Worm (Caenorhabditis elegans) whole organism, early embryonic: ENCODE results near the gene ubh-1.
A peak's percentile ranks its signal among the peaks of the same experiment; 100 is the strongest.

ENCODE experiments used
- B0310.2 ChIP-seq: sonication (generic microtip); optimal IDR thresholded peaks from 2 replicates; lab custom pipeline; 2016; ENCODE audit warnings: mild to moderate bottlenecking, missing genetic modification characterization, missing compliant biosample characterization
- F13C5.2 ChIP-seq: sonication (generic microtip); optimal IDR thresholded peaks from 2 replicates; lab custom pipeline; 2017; ENCODE audit warnings: mild to moderate bottlenecking, missing genetic modification characterization, inconsistent platforms, missing compliant biosample characterization
- aly-1 ChIP-seq: sonication (generic microtip); optimal IDR thresholded peaks from 2 replicates; lab custom pipeline; 2016; ENCODE audit warnings: missing genetic modification characterization, missing compliant biosample characterization
- ama-1 ChIP-seq: fragments of 150-350 bp; optimal IDR thresholded peaks from 2 replicates; lab custom pipeline; 2014
- ceh-13 ChIP-seq: fragments of 200-800 bp; sonication (Bioruptor generic); optimal IDR thresholded peaks from 2 replicates; lab custom pipeline; 2018; ENCODE audit warnings: mild to moderate bottlenecking, missing genetic modification characterization, missing compliant biosample characterization
- ceh-36 ChIP-seq: sonication (generic microtip); optimal IDR thresholded peaks from 2 replicates; lab custom pipeline; 2016; ENCODE audit warnings: missing genetic modification characterization, inconsistent platforms, missing compliant biosample characterization
- ets-7 ChIP-seq: sonication (generic microtip); optimal IDR thresholded peaks from 2 replicates; lab custom pipeline; 2016; ENCODE audit warnings: missing genotype, missing genetic modification characterization, missing compliant biosample characterization
- flt-1 ChIP-seq: fragments of 200-800 bp; sonication (Bioruptor generic); IDR thresholded peaks from 2 replicates; pipeline ENCODE4 v1.3.6; 2022; ENCODE audit warnings: missing genetic modification characterization, missing compliant biosample characterization
- hmbx-1 ChIP-seq: sonication (generic microtip); optimal IDR thresholded peaks from 2 replicates; lab custom pipeline; 2016; ENCODE audit warnings: mild to moderate bottlenecking, missing genetic modification characterization, missing compliant biosample characterization
- hmg-4 ChIP-seq: fragments of 200-800 bp; sonication (Bioruptor generic); optimal IDR thresholded peaks from 2 replicates; lab custom pipeline; 2018; ENCODE audit warnings: mild to moderate bottlenecking, missing genetic modification characterization, missing compliant biosample characterization
- hnd-1 ChIP-seq: sonication (generic microtip); optimal IDR thresholded peaks from 2 replicates; lab custom pipeline; 2016; ENCODE audit warnings: missing genetic modification characterization, missing compliant biosample characterization
- pes-1 ChIP-seq: fragments of 200-800 bp; sonication (Bioruptor generic); IDR thresholded peaks from 2 replicates; pipeline ENCODE4 v1.3.6; 2022; ENCODE audit warnings: missing genetic modification reagents, missing genetic modification characterization, missing compliant biosample characterization
- scrt-1 ChIP-seq: fragments of 200-800 bp; sonication (Bioruptor generic); IDR thresholded peaks from 2 replicates; pipeline ENCODE4 v1.3.6; 2022; ENCODE audit warnings: missing genetic modification characterization, missing compliant biosample characterization
- sea-1 ChIP-seq: fragments of 200-800 bp; sonication (Bioruptor generic); conservative IDR thresholded peaks from 2 replicates; pipeline ENCODE4 v1.3.6; 2022; ENCODE audit warnings: missing genetic modification characterization, missing compliant biosample characterization
- tbx-11 ChIP-seq: fragments of 200-800 bp; sonication (Bioruptor generic); IDR thresholded peaks from 2 replicates; pipeline ENCODE4 v1.3.6; 2022; ENCODE audit warnings: missing genetic modification characterization, missing compliant biosample characterization
- tbx-37 ChIP-seq: fragments of 200-800 bp; sonication (Bioruptor generic); conservative IDR thresholded peaks from 2 replicates; pipeline ENCODE4 v1.3.6; 2022; ENCODE audit warnings: missing genetic modification reagents, missing genetic modification characterization, missing compliant biosample characterization
- tra-4 ChIP-seq: sonication (generic microtip); optimal IDR thresholded peaks from 2 replicates; lab custom pipeline; 2017; ENCODE audit warnings: missing genetic modification characterization, missing compliant biosample characterization

ubh-1 gene

DNA sequence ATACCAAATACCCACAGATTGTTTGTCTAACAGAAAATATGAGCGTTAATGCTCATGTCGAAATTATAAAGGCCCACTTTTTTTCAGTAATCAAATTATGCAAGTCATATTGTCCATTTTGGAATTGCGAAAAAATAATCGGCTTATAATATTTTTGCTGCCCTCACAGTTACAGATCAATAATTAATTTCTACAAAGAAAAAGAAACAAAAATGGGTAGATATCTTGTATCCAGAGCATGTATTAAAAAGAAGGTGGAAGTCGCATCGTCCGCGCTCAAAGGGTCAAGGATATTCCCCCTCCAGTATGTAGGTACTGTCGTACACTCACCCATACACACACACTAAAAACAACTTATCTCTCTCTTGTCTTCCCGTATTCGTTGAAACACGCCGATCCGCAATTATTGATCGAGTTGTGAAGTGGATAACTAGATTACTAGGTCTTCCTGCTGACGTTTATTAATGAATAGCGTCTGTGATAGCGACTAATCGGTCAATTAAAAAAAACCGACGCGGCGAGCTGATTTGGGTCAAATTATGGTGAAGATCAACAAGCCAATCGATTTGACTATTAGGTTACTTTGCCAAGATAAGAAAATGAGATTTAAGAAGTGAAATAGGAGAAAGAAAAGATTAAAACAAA is 2.7 kb upstream of the ubh-1 start:
- TF ChIP-seq B0310.2: no peak
- TF ChIP-seq sea-1: no peak
- TF ChIP-seq ceh-36 (tag; lab: Kevin White, UChicago): no peak
- no peak for TF ChIP-seq tra-4
- no peak for TF ChIP-seq aly-1 (tag; lab: Kevin White, UChicago)
- no peak for TF ChIP-seq hmg-4
- no peak for TF ChIP-seq F13C5.2 (tag; lab: Kevin White, UChicago)
- TF ChIP-seq scrt-1 (GFP tag; lab: Robert Waterston, UW): no peak

DNA sequence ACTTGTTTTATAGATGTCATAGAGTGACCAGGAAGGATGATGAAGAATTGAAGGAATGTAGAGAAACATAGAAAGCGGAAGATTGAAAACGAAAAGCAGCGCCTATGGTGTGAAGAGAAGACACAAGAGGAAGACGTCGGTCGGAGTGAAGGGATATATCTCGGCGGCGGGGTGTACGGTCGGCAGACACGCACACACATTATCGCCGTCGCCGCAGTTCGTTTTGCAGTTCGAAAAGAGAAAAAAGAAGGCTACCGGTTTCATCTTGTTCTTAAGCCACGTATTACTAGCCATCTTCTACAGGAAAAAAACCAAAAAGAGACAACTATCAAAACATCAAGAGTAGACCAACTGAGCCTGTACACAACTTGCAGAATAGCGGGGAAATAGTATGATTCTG is 2.1 kb upstream of the ubh-1 start:
- TF ChIP-seq hmbx-1 (tag; lab: Kevin White, UChicago) (no peak), scrt-1 (GFP tag; lab: Robert Waterston, UW) (no peak), ceh-13 (no peak), flt-1 (GFP tag; lab: Robert Waterston, UW) (no peak), pes-1 (GFP tag; lab: Robert Waterston, UW) (0 out of 2 replicates have a peak, but pooled peaks have one; percentile 44), ama-1 (lab: Kevin White, UChicago) (no peak), sea-1 (no peak), ets-7 (tag; lab: Kevin White, UChicago) (no peak), hnd-1 (tag; lab: Kevin White, UChicago) (no peak), tra-4 (no peak), F13C5.2 (tag; lab: Kevin White, UChicago) (no peak), ceh-36 (tag; lab: Kevin White, UChicago) (no peak), hmg-4 (peak; percentile 27), tbx-11 (no peak), aly-1 (tag; lab: Kevin White, UChicago) (no peak)

DNA sequence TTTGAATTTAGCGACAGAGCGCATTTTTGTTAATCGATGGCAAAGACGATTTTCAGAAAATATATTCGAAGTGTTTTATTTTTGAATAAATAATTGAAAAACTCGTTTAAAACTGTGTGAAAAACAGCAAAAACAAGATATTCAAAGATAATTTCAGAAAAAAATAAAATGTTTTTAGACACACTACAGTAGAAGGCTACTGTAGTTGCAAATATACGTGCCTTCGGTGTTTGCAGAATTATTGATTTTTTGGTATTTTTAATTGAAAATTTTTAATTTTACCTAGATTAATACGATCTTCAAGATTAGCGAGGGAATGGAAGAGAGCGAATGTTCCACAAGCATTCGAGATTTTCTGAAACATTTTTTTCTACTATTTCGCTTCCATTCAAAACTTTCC is 587 bp downstream of the ubh-1 start:
- TF ChIP-seq B0310.2 (no peak), ama-1 (lab: Kevin White, UChicago) (no peak), ceh-13 (no peak), ceh-36 (tag; lab: Kevin White, UChicago) (no peak), ets-7 (tag; lab: Kevin White, UChicago) (no peak), F13C5.2 (tag; lab: Kevin White, UChicago) (no peak), scrt-1 (GFP tag; lab: Robert Waterston, UW) (no peak), tbx-37 (GFP tag; lab: Robert Waterston, UW) (no peak), pes-1 (GFP tag; lab: Robert Waterston, UW) (no peak), flt-1 (GFP tag; lab: Robert Waterston, UW) (no peak)

DNA sequence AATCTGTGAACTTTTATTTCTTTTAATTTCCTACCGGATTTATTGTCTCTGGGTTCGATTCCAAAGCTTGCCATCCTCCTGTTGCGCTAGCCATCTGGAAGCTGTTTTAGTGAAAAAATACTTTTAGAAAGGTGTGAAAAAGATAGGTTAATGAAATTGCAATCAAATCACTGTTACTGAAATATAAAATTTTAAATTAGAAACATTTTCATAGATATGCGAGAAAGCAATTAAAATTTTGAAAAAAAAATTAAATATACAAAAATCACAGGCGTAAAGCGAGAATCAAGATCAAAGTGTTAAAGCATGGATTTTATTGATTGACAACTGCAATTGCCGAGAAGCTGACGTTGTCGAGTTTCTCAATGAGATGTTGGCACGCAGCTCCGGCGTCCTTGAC is 1.5 kb downstream of the ubh-1 start, which contains the start of gene ubh-2:
ubh-2 (minus strand) TSS at position 101 of the 400 bp plus-strand sequence.
- no peak for TF ChIP-seq sea-1
- TF ChIP-seq F13C5.2 (tag; lab: Kevin White, UChicago): no peak
- TF ChIP-seq hmbx-1 (tag; lab: Kevin White, UChicago): no peak
- no peak for TF ChIP-seq tra-4
- TF ChIP-seq pes-1 (GFP tag; lab: Robert Waterston, UW): no peak
- TF ChIP-seq tbx-37 (GFP tag; lab: Robert Waterston, UW): no peak

DNA sequence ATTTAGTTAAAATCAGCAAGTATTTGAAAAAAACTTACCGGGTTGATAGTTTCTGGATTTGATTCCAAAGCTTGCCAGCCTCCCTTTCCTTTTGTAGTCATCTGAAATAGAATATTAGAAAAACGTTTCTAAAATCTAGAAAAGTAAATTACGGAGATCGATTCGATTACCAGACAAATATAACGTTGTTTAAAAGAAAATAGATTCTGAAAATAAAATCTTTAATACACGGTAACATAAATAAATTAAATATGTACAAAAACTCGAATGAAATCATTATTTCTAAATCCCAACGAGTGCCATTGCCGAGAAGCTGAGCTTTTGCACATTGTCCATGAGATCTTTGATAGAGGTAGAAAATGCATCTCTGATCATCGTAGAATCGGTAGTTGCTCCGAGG is 2.5 kb downstream of the ubh-1 start, which contains the start of gene ubh-3:
ubh-3 (minus strand) TSS at position 101 of the 400 bp plus-strand sequence.
- no peak for TF ChIP-seq scrt-1 (GFP tag; lab: Robert Waterston, UW)
- TF ChIP-seq ama-1 (lab: Kevin White, UChicago): no peak
- no peak for TF ChIP-seq flt-1 (GFP tag; lab: Robert Waterston, UW)
- no peak for TF ChIP-seq hmg-4
- TF ChIP-seq ets-7 (tag; lab: Kevin White, UChicago): no peak
- no peak for TF ChIP-seq B0310.2
- no peak for TF ChIP-seq ceh-13
- no peak for TF ChIP-seq tbx-37 (GFP tag; lab: Robert Waterston, UW)
- TF ChIP-seq tbx-11: no peak
- no peak for TF ChIP-seq aly-1 (tag; lab: Kevin White, UChicago)
- TF ChIP-seq hmbx-1 (tag; lab: Kevin White, UChicago): no peak
- TF ChIP-seq sea-1: no peak

DNA sequence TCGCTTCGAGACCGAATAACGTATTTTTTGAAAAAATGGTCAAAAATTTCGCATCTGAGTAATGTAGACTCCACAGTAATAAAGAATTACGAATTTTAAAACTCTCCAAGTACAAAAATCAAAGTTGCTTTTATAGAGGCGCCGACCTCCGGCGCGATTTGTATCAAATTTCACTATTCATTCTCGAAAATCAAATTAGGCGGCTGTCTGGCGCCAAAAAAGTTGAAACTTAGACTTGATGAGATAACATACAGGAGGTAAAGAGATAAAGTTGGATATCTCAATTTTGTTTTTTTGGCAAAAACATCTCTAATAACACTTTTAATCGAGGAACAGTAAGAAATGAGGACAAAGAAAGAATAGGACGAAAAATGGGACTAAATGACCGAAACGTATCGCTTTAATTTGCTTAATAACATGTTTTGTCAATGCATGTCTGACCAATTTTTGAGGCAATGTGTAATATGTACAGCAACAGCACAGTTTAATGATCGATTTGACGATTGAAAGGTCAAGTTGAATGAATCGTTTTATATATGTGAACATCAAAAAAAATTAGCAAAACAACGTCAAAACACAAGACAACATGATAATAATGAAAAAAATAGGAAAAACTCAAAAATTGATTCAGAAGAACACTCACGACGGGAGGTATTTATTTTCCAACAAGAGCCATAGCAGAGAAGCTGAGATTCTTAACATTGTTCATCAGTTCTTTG is 4.8 kb downstream of the ubh-1 start:
- TF ChIP-seq tra-4 (no peak), ceh-13 (no peak), ets-7 (tag; lab: Kevin White, UChicago) (no peak), F13C5.2 (tag; lab: Kevin White, UChicago) (no peak), B0310.2 (no peak), hnd-1 (tag; lab: Kevin White, UChicago) (no peak), scrt-1 (GFP tag; lab: Robert Waterston, UW) (no peak), flt-1 (GFP tag; lab: Robert Waterston, UW) (no peak), sea-1 (no peak), ama-1 (lab: Kevin White, UChicago) (no peak), hmbx-1 (tag; lab: Kevin White, UChicago) (no peak), ceh-36 (tag; lab: Kevin White, UChicago) (no peak), pes-1 (GFP tag; lab: Robert Waterston, UW) (no peak), aly-1 (tag; lab: Kevin White, UChicago) (no peak)

DNA sequence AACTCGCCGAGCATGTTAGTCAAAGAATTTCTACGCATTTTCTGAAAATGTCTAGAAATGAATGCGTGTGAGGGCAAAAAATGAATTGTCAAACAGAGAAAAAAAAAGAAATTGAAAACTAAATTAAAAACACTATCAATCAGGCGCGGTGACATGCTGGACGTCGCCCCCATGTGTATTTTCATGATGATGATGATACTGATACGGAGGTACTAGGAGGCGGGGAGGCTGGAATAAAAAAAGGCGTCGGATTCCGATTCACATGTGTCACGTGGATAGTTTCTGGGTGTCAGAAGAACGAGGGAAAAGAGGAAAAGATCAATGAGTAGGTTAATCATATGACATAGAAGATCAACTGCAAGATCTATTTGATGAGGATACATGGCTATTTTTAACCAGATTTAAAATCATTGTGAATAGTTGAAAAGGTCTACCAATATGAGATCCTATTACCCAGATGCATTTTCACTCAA is 5.8 kb downstream of the ubh-1 start, which contains the start of gene W01A11.7:
W01A11.7 (minus strand) TSS at position 51 of the 473 bp plus-strand sequence.
- TF ChIP-seq aly-1 (tag; lab: Kevin White, UChicago) (no peak), hnd-1 (tag; lab: Kevin White, UChicago) (no peak), pes-1 (GFP tag; lab: Robert Waterston, UW) (no peak), tbx-11 (no peak), ets-7 (tag; lab: Kevin White, UChicago) (no peak), ceh-13 (no peak), hmbx-1 (tag; lab: Kevin White, UChicago) (no peak), F13C5.2 (tag; lab: Kevin White, UChicago) (no peak), scrt-1 (GFP tag; lab: Robert Waterston, UW) (no peak)
